Worm (Caenorhabditis elegans) whole organism, L3 larva: ENCODE data around the gene cyp-35A5.
A peak's percentile ranks its signal among the peaks of the same experiment; 100 is the strongest.

ENCODE experiments used
- R02D3.7 ChIP-seq: fragments of 150-350 bp; optimal IDR thresholded peaks from 2 replicates; lab custom pipeline; 2014; ENCODE audit warnings: missing biosample characterization, missing genetic modification characterization
- ZK546.5 ChIP-seq: sonication (generic microtip); optimal IDR thresholded peaks from 2 replicates; lab custom pipeline; 2017; ENCODE audit warnings: missing biosample characterization, missing genetic modification characterization
- ceh-16 ChIP-seq: sonication (generic microtip); optimal IDR thresholded peaks from 2 replicates; lab custom pipeline; 2017; ENCODE audit warnings: missing biosample characterization, missing genetic modification characterization
- ceh-28 ChIP-seq: fragments of 150-350 bp; optimal IDR thresholded peaks from 2 replicates; lab custom pipeline; 2014; ENCODE audit warnings: missing biosample characterization, missing genetic modification reagents, missing genetic modification characterization
- ceh-9 ChIP-seq: sonication (generic microtip); optimal IDR thresholded peaks from 2 replicates; lab custom pipeline; 2018; ENCODE audit warnings: missing biosample characterization, missing genetic modification characterization
- daf-12 ChIP-seq: fragments of 150-350 bp; optimal IDR thresholded peaks from 2 replicates; lab custom pipeline; 2014; ENCODE audit warnings: missing biosample characterization, missing genetic modification reagents, missing genetic modification characterization
- egl-27 ChIP-seq: sonication (generic microtip); optimal IDR thresholded peaks from 4 replicates; lab custom pipeline; 2017; ENCODE audit warnings: missing biosample characterization, missing genetic modification reagents, missing genetic modification characterization
- elt-2 ChIP-seq: sonication (generic microtip); optimal IDR thresholded peaks from 2 replicates; lab custom pipeline; 2016; ENCODE audit warnings: missing genetic modification reagents, mild to moderate bottlenecking, missing genetic modification characterization, missing compliant biosample characterization
- fkh-10 ChIP-seq: sonication (generic microtip); optimal IDR thresholded peaks from 2 replicates; lab custom pipeline; 2017; ENCODE audit warnings: missing biosample characterization, missing genetic modification reagents, missing genetic modification characterization
- jun-1 ChIP-seq: fragments of 150-350 bp; optimal IDR thresholded peaks from 2 replicates; lab custom pipeline; 2014; ENCODE audit warnings: missing biosample characterization, missing genetic modification reagents, missing genetic modification characterization
- lin-39 ChIP-seq: fragments of 150-350 bp; optimal IDR thresholded peaks from 2 replicates; lab custom pipeline; 2018; ENCODE audit warnings: missing biosample characterization, missing genetic modification reagents, missing genetic modification characterization
- lsy-12 ChIP-seq: sonication (generic microtip); optimal IDR thresholded peaks from 2 replicates; lab custom pipeline; 2016; ENCODE audit warnings: mild to moderate bottlenecking, missing genetic modification characterization, missing compliant biosample characterization
- mdl-1 ChIP-seq: fragments of 150-350 bp; optimal IDR thresholded peaks from 2 replicates; lab custom pipeline; 2014; ENCODE audit warnings: missing biosample characterization, missing genetic modification characterization
- mml-1 ChIP-seq: fragments of 150-350 bp; sonication (generic microtip); optimal IDR thresholded peaks from 3 replicates; lab custom pipeline; 2014; ENCODE audit warnings: missing biosample characterization, missing genetic modification characterization
- nfya-1 ChIP-seq: sonication (generic microtip); optimal IDR thresholded peaks from 2 replicates; lab custom pipeline; 2017; ENCODE audit warnings: missing genetic modification characterization, mild to moderate bottlenecking, missing compliant biosample characterization, antibody characterized with exemption, moderate library complexity; ENCODE audit not compliant: insufficient read depth
- nhr-11 ChIP-seq: fragments of 150-350 bp; optimal IDR thresholded peaks from 2 replicates; lab custom pipeline; 2014; ENCODE audit warnings: missing biosample characterization, missing genetic modification characterization
- nhr-23 ChIP-seq: fragments of 150-350 bp; optimal IDR thresholded peaks from 2 replicates; lab custom pipeline; 2014; ENCODE audit warnings: missing biosample characterization, missing genetic modification reagents, missing genetic modification characterization
- nhr-237 ChIP-seq: fragments of 150-350 bp; optimal IDR thresholded peaks from 2 replicates; lab custom pipeline; 2014; ENCODE audit warnings: missing biosample characterization, missing genetic modification characterization
- nhr-25 ChIP-seq: sonication (generic microtip); optimal IDR thresholded peaks from 2 replicates; lab custom pipeline; 2017; ENCODE audit warnings: missing biosample characterization, missing genetic modification characterization
- nhr-43 ChIP-seq: sonication (generic microtip); optimal IDR thresholded peaks from 2 replicates; lab custom pipeline; 2016; ENCODE audit warnings: mild to moderate bottlenecking, missing genetic modification characterization, missing compliant biosample characterization; ENCODE audit not compliant: poor library complexity, severe bottlenecking
- nhr-67 ChIP-seq: fragments of 150-350 bp; optimal IDR thresholded peaks from 2 replicates; lab custom pipeline; 2014; ENCODE audit warnings: missing biosample characterization, missing genetic modification characterization
- nhr-76 ChIP-seq: fragments of 150-350 bp; sonication (generic microtip); optimal IDR thresholded peaks from 5 replicates; lab custom pipeline; 2014; ENCODE audit warnings: missing biosample characterization, missing genetic modification characterization
- pha-4 ChIP-seq: fragments of 150-350 bp; optimal IDR thresholded peaks from 2 replicates; lab custom pipeline; 2014; ENCODE audit warnings: missing biosample characterization, missing genetic modification reagents, missing genetic modification characterization
- pqm-1 ChIP-seq: fragments of 150-350 bp; optimal IDR thresholded peaks from 2 replicates; lab custom pipeline; 2017; ENCODE audit warnings: missing biosample characterization, missing genetic modification characterization, inconsistent platforms
- tbx-2 ChIP-seq: sonication (generic microtip); optimal IDR thresholded peaks from 2 replicates; lab custom pipeline; 2016; ENCODE audit warnings: mild to moderate bottlenecking, missing genetic modification characterization, missing compliant biosample characterization
- unc-39 ChIP-seq: sonication (generic microtip); optimal IDR thresholded peaks from 4 replicates; lab custom pipeline; 2017; ENCODE audit warnings: missing biosample characterization, missing genetic modification characterization

cyp-35A5 gene

ce11 chrV:3945053-3945452 is 8.9 kb downstream of the cyp-35A5 start, which contains the start of gene cyp-35B3:
cyp-35B3 (plus strand) TSS chrV:3945353.
- TF ChIP-seq nhr-76 (tag; lab: Kevin White, UChicago) (no peak), nhr-67 (tag; lab: Kevin White, UChicago) (no peak)

DNA sequence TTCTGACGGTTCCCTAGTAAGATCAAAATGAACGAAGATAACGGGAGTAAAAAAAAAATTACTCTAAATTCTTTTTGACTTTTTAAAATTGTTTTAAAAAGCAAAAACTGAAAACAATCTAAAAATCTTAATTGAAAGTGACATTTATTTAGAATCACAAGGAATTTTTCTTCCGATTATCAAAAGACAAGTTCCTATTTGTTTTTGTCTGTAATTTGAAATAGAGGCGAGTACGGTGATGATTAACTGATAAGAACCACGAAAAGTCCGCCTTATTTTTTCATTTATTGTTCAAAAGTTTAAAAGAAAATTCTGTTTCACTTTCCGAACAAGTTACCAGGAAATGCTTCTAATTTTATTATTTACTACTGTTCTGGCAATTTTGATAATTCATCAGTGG is 13.6 kb downstream of the cyp-35A5 start, which contains the start of gene dach-1:
Gene dach-1, plus strand, starts transcription at position 301 of the 400 bp plus-strand sequence.
- TF ChIP-seq nhr-237 (tag; lab: Kevin White, UChicago): no peak
- TF ChIP-seq mdl-1 (tag; lab: Kevin White, UChicago): no peak
- TF ChIP-seq ceh-28 (tag; lab: Kevin White, UChicago): no peak
- no peak for TF ChIP-seq jun-1 (tag; lab: Kevin White, UChicago)
- TF ChIP-seq nhr-23 (tag; lab: Kevin White, UChicago): no peak

ce11 chrV:3953739-3954138 is 17.6 kb downstream of the cyp-35A5 start, which contains the start of gene str-247:
str-247 (plus strand) TSS chrV:3954039.
- no peak for TF ChIP-seq ceh-28 (tag; lab: Kevin White, UChicago)
- TF ChIP-seq nhr-11 (tag; lab: Kevin White, UChicago): no peak

DNA sequence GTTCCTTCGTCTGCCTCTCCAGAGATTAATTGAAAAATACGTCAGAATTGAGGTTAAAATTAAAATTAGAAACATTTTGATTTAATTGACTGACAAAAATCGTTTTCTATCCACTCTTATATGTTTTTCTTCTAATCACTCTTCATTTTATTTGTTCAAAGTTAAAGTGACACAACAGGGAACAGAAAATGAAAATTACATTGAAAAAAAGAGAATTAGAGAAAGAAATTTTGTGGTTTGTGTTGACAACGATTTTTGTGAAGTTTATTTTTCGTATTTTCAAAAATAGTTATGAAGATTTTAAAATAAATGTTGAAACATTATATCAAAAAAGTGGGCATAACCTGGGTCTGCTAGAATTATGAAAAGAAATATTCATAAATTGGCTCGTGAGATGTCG is 21.5 kb downstream of the cyp-35A5 start, which contains the start of gene cyp-34A5:
Gene cyp-34A5, minus strand, starts transcription at position 101 of the 400 bp plus-strand sequence.
- TF ChIP-seq lin-39 (tag; lab: Kevin White, UChicago): no peak
- no peak for TF ChIP-seq mdl-1 (tag; lab: Kevin White, UChicago)
- TF ChIP-seq nhr-11 (tag; lab: Kevin White, UChicago): no peak
- TF ChIP-seq nhr-25 (tag; lab: Kevin White, UChicago): no peak

ce11 chrV:3961235-3961634 is 25.1 kb downstream of the cyp-35A5 start, which contains the start of gene cyp-34A6:
cyp-34A6 (minus strand) TSS chrV:3961335.
- TF ChIP-seq pha-4 (tag; lab: Kevin White, UChicago): peak; percentile 17
- TF ChIP-seq R02D3.7: no peak
- TF ChIP-seq, all 47 proteins: peak for 1

ce11 chrV:3963715-3964114 is 27.6 kb downstream of the cyp-35A5 start, which contains the start of gene cyp-34A7:
cyp-34A7 (minus strand) TSS chrV:3963815.
- no peak for TF ChIP-seq egl-27
- TF ChIP-seq lsy-12: no peak
- TF ChIP-seq ceh-9 (tag; lab: Kevin White, UChicago): no peak
- no peak for TF ChIP-seq fkh-10
- no peak for TF ChIP-seq daf-12 (tag; lab: Kevin White, UChicago)
- TF ChIP-seq unc-39 (tag; lab: Kevin White, UChicago): no peak
- TF ChIP-seq nhr-23 (tag; lab: Kevin White, UChicago): no peak

ce11 chrV:3967762-3968161 is 31.6 kb downstream of the cyp-35A5 start, which contains the start of gene cyp-34A8:
cyp-34A8 (minus strand) TSS chrV:3967823.
- TF ChIP-seq pqm-1 (tag; lab: Kevin White, UChicago) (no peak), nhr-43 (tag; lab: Kevin White, UChicago) (peak; percentile 9), nfya-1 (tag; lab: Kevin White, UChicago) (peak; percentile 1)

- TF ChIP-seq ZK546.5 (tag; lab: Kevin White, UChicago) (no peak), fkh-10 (no peak), lin-39 (tag; lab: Kevin White, UChicago) (no peak), ceh-16 (tag; lab: Kevin White, UChicago) (no peak), mml-1 (tag; lab: Kevin White, UChicago) (no peak)
Observed at ce11 chrV:3968929-3969328, 32.8 kb downstream of the cyp-35A5 start.

- TF ChIP-seq elt-2 (tag; lab: Kevin White, UChicago) (peak; percentile 23), tbx-2 (tag; lab: Kevin White, UChicago) (no peak)
- TF ChIP-seq, all 47 proteins: peak for 1
Observed at ce11 chrV:3969664-3970063, 33.5 kb downstream of the cyp-35A5 start.
